3 fruit fly cellular contexts compared by ENCODE assay signal in genomic region chr3R:16288714-16289291, dm6.
TF ChIP-seq lines count a peak whose summit lies in the region.

No protein-coding gene starts in this region.

- TF ChIP-seq CTCF in whole organism, embryonic (GFP tag; optimal IDR thresholded peaks at IDR 0.05; lab: Kevin White, UChicago), result no peak

TF ChIP-seq in whole organism, embryonic, 481 proteins besides CTCF, POLR2A, EP300 and RAD21:
- TF ChIP-seq Med (GFP tag; lab: Kevin White, UChicago), result peak; percentile 42
- TF ChIP-seq nom (GFP tag; optimal IDR thresholded peaks at IDR 0.05; lab: Kevin White, UChicago), result peak; percentile 40
- no peak for TF ChIP-seq psq (GFP tag; optimal IDR thresholded peaks at IDR 0.05; lab: Kevin White, UChicago)
- no peak for TF ChIP-seq pan (optimal IDR thresholded peaks at IDR 0.05; lab: Kevin White, UChicago)
- TF ChIP-seq pan (GFP tag; optimal IDR thresholded peaks at IDR 0.05 in 1 of 2, IDR thresholded peaks at IDR 0.05 in 1 of 2), result peak in 1 of 2 experiments; percentile 20
- no peak for TF ChIP-seq jigr1 (GFP tag; IDR thresholded peaks at IDR 0.05; lab: Robert Waterston, UW)
- peak; percentile 76 for TF ChIP-seq z (GFP tag; IDR thresholded peaks at IDR 0.05; lab: Robert Waterston, UW)
- 0 out of 2 replicates have a peak, but pooled peaks have one; percentile 27 for TF ChIP-seq Atf6 (GFP tag; IDR thresholded peaks at IDR 0.05; lab: Robert Waterston, UW)

TF ChIP-seq in whole organism, prepupa, 60 proteins besides CTCF, POLR2A, EP300 and RAD21:
- TF ChIP-seq vri (GFP tag; optimal IDR thresholded peaks at IDR 0.05; lab: Kevin White, UChicago) (no peak), Eip78C (GFP tag; lab: Kevin White, UChicago) (peak; percentile 38), Sox14 (GFP tag; optimal IDR thresholded peaks at IDR 0.05; lab: Kevin White, UChicago) (peak; percentile 56), ss (GFP tag; optimal IDR thresholded peaks at IDR 0.05; lab: Kevin White, UChicago) (peak in 1 of 2 experiments; percentile 26), CG6792 (GFP tag; optimal IDR thresholded peaks at IDR 0.05; lab: Kevin White, UChicago) (no peak), dsx (GFP tag; optimal IDR thresholded peaks at IDR 0.05; lab: Kevin White, UChicago; ENCODE audit: poor library complexity, severe bottlenecking) (peak; percentile 64), CG10669 (GFP tag; optimal IDR thresholded peaks at IDR 0.05; lab: Kevin White, UChicago) (peak; percentile 12), CG8119 (GFP tag; IDR thresholded peaks at IDR 0.05; lab: Robert Waterston, UW) (no peak)

TF ChIP-seq in whole organism, pupa, 21 proteins besides CTCF, POLR2A, EP300 and RAD21:
- TF ChIP-seq gl (tag; optimal IDR thresholded peaks at IDR 0.05; lab: Kevin White, UChicago), result peak; percentile 38
- TF ChIP-seq CG8301 (tag; optimal IDR thresholded peaks at IDR 0.05; lab: Kevin White, UChicago), result no peak
- TF ChIP-seq EcR (GFP tag; optimal IDR thresholded peaks at IDR 0.05; lab: Kevin White, UChicago), result peak; percentile 90
- TF ChIP-seq CG8159 (tag; optimal IDR thresholded peaks at IDR 0.05; lab: Kevin White, UChicago), result peak; percentile 1
